Fruit fly (Drosophila melanogaster) whole organism, embryonic: Measurements from ENCODE around the gene mag.

ENCODE experiments used
- Bdp1 ChIP-seq: fragments of 200-800 bp; sonication (Bioruptor generic); optimal IDR thresholded peaks from 3 replicates; lab custom pipeline; 2016; ENCODE audit warnings: missing biosample characterization, missing genetic modification characterization
- BtbVII ChIP-seq: fragments of 200-800 bp; sonication (Bioruptor generic); optimal IDR thresholded peaks from 3 replicates; lab custom pipeline; 2017; ENCODE audit warnings: missing biosample characterization, mild to moderate bottlenecking, missing genetic modification characterization
- C15 ChIP-seq: fragments of 200-800 bp; sonication (Bioruptor generic); IDR thresholded peaks from 3 replicates; pipeline ENCODE4 v1.3.6; 2022; ENCODE audit warnings: missing biosample characterization, missing genetic modification characterization
- CG10274 ChIP-seq: fragments of 200-800 bp; sonication (Bioruptor generic); optimal IDR thresholded peaks from 3 replicates; lab custom pipeline; 2017; ENCODE audit warnings: missing biosample characterization, mild to moderate bottlenecking, missing genetic modification characterization
- CG10321 ChIP-seq: fragments of 200-800 bp; sonication (Bioruptor generic); IDR thresholded peaks from 2 replicates; pipeline ENCODE4 v1.3.6; 2022; ENCODE audit warnings: missing biosample characterization, missing genetic modification characterization
- CG11093 ChIP-seq: fragments of 200-800 bp; sonication (Bioruptor generic); IDR thresholded peaks from 3 replicates; pipeline ENCODE4 v1.3.6; 2022; ENCODE audit warnings: missing biosample characterization, missing genetic modification characterization
- CG11247 ChIP-seq: fragments of 200-800 bp; sonication (Bioruptor generic); IDR thresholded peaks from 2 replicates; pipeline ENCODE4 v1.3.6; 2022; ENCODE audit warnings: missing biosample characterization, missing genetic modification characterization
- CG11456 ChIP-seq: fragments of 200-800 bp; sonication (Bioruptor generic); IDR thresholded peaks from 3 replicates; pipeline ENCODE4 v1.3.6; 2022; ENCODE audit warnings: missing biosample characterization, missing genetic modification characterization
- CG11504 ChIP-seq: fragments of 200-800 bp; sonication (Bioruptor generic); optimal IDR thresholded peaks from 3 replicates; lab custom pipeline; 2019; ENCODE audit warnings: missing biosample characterization, mild to moderate bottlenecking, missing genetic modification characterization, moderate library complexity
- CG11723 ChIP-seq: fragments of 200-800 bp; sonication (Bioruptor generic); optimal IDR thresholded peaks from 2 replicates; lab custom pipeline; 2017; ENCODE audit warnings: missing biosample characterization, mild to moderate bottlenecking, missing genetic modification characterization
- CG14014 ChIP-seq: fragments of 200-800 bp; sonication (Bioruptor generic); IDR thresholded peaks from 2 replicates; pipeline ENCODE4 v1.3.6; 2022; ENCODE audit warnings: missing biosample characterization, missing genetic modification characterization
- CG14441 ChIP-seq: fragments of 200-800 bp; sonication (Bioruptor generic); IDR thresholded peaks from 2 replicates; pipeline ENCODE4 v1.3.6; 2022; ENCODE audit warnings: missing biosample characterization, missing genetic modification characterization
- CG15514 ChIP-seq: fragments of 200-800 bp; sonication (Bioruptor generic); optimal IDR thresholded peaks from 3 replicates; lab custom pipeline; 2017; ENCODE audit warnings: missing biosample characterization, missing genetic modification characterization, mild to moderate bottlenecking, moderate library complexity, missing genetic modification reagents
- CG17359 ChIP-seq: fragments of 200-800 bp; sonication (Bioruptor generic); optimal IDR thresholded peaks from 3 replicates; lab custom pipeline; 2018; ENCODE audit warnings: missing biosample characterization, mild to moderate bottlenecking, missing genetic modification characterization, moderate library complexity
- CG2120 ChIP-seq: fragments of 200-800 bp; sonication (Bioruptor generic); optimal IDR thresholded peaks from 3 replicates; lab custom pipeline; 2016; ENCODE audit warnings: missing biosample characterization, missing genetic modification characterization
- CG2199 ChIP-seq: fragments of 200-800 bp; sonication (Bioruptor generic); IDR thresholded peaks from 3 replicates; pipeline ENCODE4 v1.3.6; 2022; ENCODE audit warnings: missing biosample characterization, missing genetic modification characterization
- CG32532 ChIP-seq: fragments of 200-800 bp; sonication (Bioruptor generic); IDR thresholded peaks from 2 replicates; pipeline ENCODE4 v1.3.6; 2022; ENCODE audit warnings: missing biosample characterization, missing genetic modification characterization
- CG34422 ChIP-seq: fragments of 200-800 bp; sonication (Bioruptor generic); IDR thresholded peaks from 3 replicates; pipeline ENCODE4 v1.3.6; 2022; ENCODE audit warnings: missing biosample characterization, missing genetic modification characterization
- CG43689 ChIP-seq: fragments of 200-800 bp; sonication (Bioruptor generic); IDR thresholded peaks from 2 replicates; pipeline ENCODE4 v1.3.6; 2022; ENCODE audit warnings: missing biosample characterization, missing genetic modification characterization
- CG4424 ChIP-seq: fragments of 200-800 bp; sonication (Bioruptor generic); optimal IDR thresholded peaks from 3 replicates; lab custom pipeline; 2016; ENCODE audit warnings: missing biosample characterization, missing genetic modification characterization
- CG5180 ChIP-seq: fragments of 200-800 bp; sonication (Bioruptor generic); optimal IDR thresholded peaks from 3 replicates; lab custom pipeline; 2017; ENCODE audit warnings: missing biosample characterization, missing genetic modification characterization, mild to moderate bottlenecking, moderate library complexity, missing genetic modification reagents
- CG6272 ChIP-seq: fragments of 200-800 bp; sonication (Bioruptor generic); IDR thresholded peaks from 2 replicates; pipeline ENCODE4 v1.3.6; 2022; ENCODE audit warnings: missing biosample characterization, missing genetic modification characterization
- CG7786 ChIP-seq: fragments of 200-800 bp; sonication (Bioruptor generic); optimal IDR thresholded peaks from 2 replicates; lab custom pipeline; 2016; ENCODE audit warnings: missing biosample characterization, missing genetic modification characterization
- CG7839 ChIP-seq: fragments of 200-800 bp; sonication (Bioruptor generic); optimal IDR thresholded peaks from 3 replicates; lab custom pipeline; 2018; ENCODE audit warnings: missing biosample characterization, mild to moderate bottlenecking, missing genetic modification characterization, moderate library complexity
- CG9727 ChIP-seq: fragments of 200-800 bp; sonication (Bioruptor generic); optimal IDR thresholded peaks from 3 replicates; lab custom pipeline; 2017; ENCODE audit warnings: missing biosample characterization, mild to moderate bottlenecking, missing genetic modification characterization
- CG9797 ChIP-seq: fragments of 200-800 bp; sonication (Bioruptor generic); optimal IDR thresholded peaks from 3 replicates; lab custom pipeline; 2018; ENCODE audit warnings: missing biosample characterization, mild to moderate bottlenecking, missing genetic modification characterization
- Dad ChIP-seq: fragments of 200-800 bp; sonication (Bioruptor generic); optimal IDR thresholded peaks from 3 replicates; lab custom pipeline; 2016; ENCODE audit warnings: missing biosample characterization, missing genetic modification characterization
- Doc2 ChIP-seq: fragments of 200-800 bp; sonication (Bioruptor generic); IDR thresholded peaks from 2 replicates; pipeline ENCODE4 v1.3.6; 2022; ENCODE audit warnings: missing biosample characterization, missing genetic modification characterization
- Doc3 ChIP-seq: fragments of 200-800 bp; sonication (Bioruptor generic); IDR thresholded peaks from 3 replicates; pipeline ENCODE4 v1.3.6; 2022; ENCODE audit warnings: missing biosample characterization, missing genetic modification characterization; ENCODE audit not compliant: partially characterized antibody
- Elba2 ChIP-seq: fragments of 200-800 bp; sonication (Bioruptor generic); optimal IDR thresholded peaks from 3 replicates; lab custom pipeline; 2016; ENCODE audit warnings: missing biosample characterization, missing genetic modification characterization
- Fer1 ChIP-seq: fragments of 200-800 bp; sonication (Bioruptor generic); optimal IDR thresholded peaks from 2 replicates; lab custom pipeline; 2017; ENCODE audit warnings: missing biosample characterization, mild to moderate bottlenecking, missing genetic modification characterization
- HmgZ ChIP-seq: fragments of 200-800 bp; sonication (Bioruptor generic); optimal IDR thresholded peaks from 2 replicates; lab custom pipeline; 2018; ENCODE audit warnings: missing biosample characterization, mild to moderate bottlenecking, missing genetic modification characterization
- Med ChIP-seq: fragments of 200-800 bp; sonication (Bioruptor generic); peaks from one replicate; lab custom pipeline; 2016; ENCODE audit warnings: missing biosample characterization, missing genetic modification characterization, mild to moderate bottlenecking, inconsistent platforms, moderate library complexity
- Myb ChIP-seq: fragments of 200-800 bp; sonication (Bioruptor generic); optimal IDR thresholded peaks from 2 replicates; lab custom pipeline; 2016; ENCODE audit warnings: missing biosample characterization, missing genetic modification characterization
- Ptx1 ChIP-seq: fragments of 200-800 bp; sonication (Bioruptor generic); IDR thresholded peaks from 2 replicates; pipeline ENCODE4 v1.3.6; 2022; ENCODE audit warnings: missing biosample characterization, missing genetic modification characterization
- Rfx ChIP-seq: fragments of 200-800 bp; sonication (Bioruptor generic); IDR thresholded peaks from 2 replicates; pipeline ENCODE4 v1.3.6; 2022; ENCODE audit warnings: missing biosample characterization, missing genetic modification characterization
- Usf ChIP-seq: fragments of 200-800 bp; sonication (Bioruptor generic); optimal IDR thresholded peaks from 2 replicates; lab custom pipeline; 2017; ENCODE audit warnings: missing genotype, missing biosample characterization, missing genetic modification characterization
- chm ChIP-seq: fragments of 200-800 bp; sonication (Bioruptor generic); IDR thresholded peaks from 2 replicates; pipeline ENCODE4 v1.3.6; 2022; ENCODE audit warnings: missing biosample characterization, missing genetic modification characterization
- corto ChIP-seq: fragments of 200-800 bp; sonication (Bioruptor generic); optimal IDR thresholded peaks from 2 replicates; lab custom pipeline; 2016; ENCODE audit warnings: missing biosample characterization, mild to moderate bottlenecking, missing genetic modification characterization, moderate library complexity
- croc ChIP-seq: fragments of 200-800 bp; sonication (Bioruptor generic); conservative IDR thresholded peaks from 3 replicates; pipeline ENCODE4 v1.3.6; 2022; ENCODE audit warnings: missing biosample characterization, missing genetic modification characterization
- exex ChIP-seq: fragments of 200-800 bp; sonication (Bioruptor generic); optimal IDR thresholded peaks from 4 replicates; lab custom pipeline; 2018; ENCODE audit warnings: missing biosample characterization, mild to moderate bottlenecking, missing genetic modification characterization, moderate library complexity
- hth ChIP-seq: fragments of >200 bp; optimal IDR thresholded peaks from 2 replicates; lab custom pipeline; 2017; ENCODE audit warnings: inconsistent platforms
- kni ChIP-seq: fragments of 200-800 bp; sonication (Bioruptor generic); optimal IDR thresholded peaks from 3 replicates; lab custom pipeline; 2017; ENCODE audit warnings: mild to moderate bottlenecking, missing biosample characterization, missing genetic modification reagents, missing genetic modification characterization
- lmd ChIP-seq: fragments of 200-800 bp; sonication (Bioruptor generic); IDR thresholded peaks from 2 replicates; pipeline ENCODE4 v1.3.6; 2022; ENCODE audit warnings: missing biosample characterization, missing genetic modification characterization
- oc ChIP-seq: fragments of 200-800 bp; sonication (Bioruptor generic); optimal IDR thresholded peaks from 2 replicates; lab custom pipeline; 2018; ENCODE audit warnings: missing biosample characterization, mild to moderate bottlenecking, missing genetic modification characterization, moderate library complexity
- odd ChIP-seq: fragments of 200-800 bp; sonication (Bioruptor generic); optimal IDR thresholded peaks from 2 replicates; lab custom pipeline; 2017; ENCODE audit warnings: missing biosample characterization, mild to moderate bottlenecking, missing genetic modification characterization
- shn ChIP-seq: fragments of 200-800 bp; sonication (Bioruptor generic); optimal IDR thresholded peaks from 3 replicates; lab custom pipeline; 2016; ENCODE audit warnings: missing biosample characterization, missing genetic modification characterization
- tup ChIP-seq: fragments of 200-800 bp; sonication (Bioruptor generic); optimal IDR thresholded peaks from 2 replicates; lab custom pipeline; 2016; ENCODE audit warnings: missing biosample characterization, mild to moderate bottlenecking, missing genetic modification characterization, moderate library complexity
- twi ChIP-seq: fragments of 200-800 bp; optimal IDR thresholded peaks from 2 replicates; lab custom pipeline; 2019; ENCODE audit warnings: missing biosample characterization, mild to moderate bottlenecking, missing genetic modification characterization, moderate library complexity
- wor ChIP-seq: fragments of 200-800 bp; sonication (Bioruptor generic); IDR thresholded peaks from 2 replicates; pipeline ENCODE4 v1.3.6; 2022; ENCODE audit warnings: missing biosample characterization, missing genetic modification characterization

Gene mag

DNA sequence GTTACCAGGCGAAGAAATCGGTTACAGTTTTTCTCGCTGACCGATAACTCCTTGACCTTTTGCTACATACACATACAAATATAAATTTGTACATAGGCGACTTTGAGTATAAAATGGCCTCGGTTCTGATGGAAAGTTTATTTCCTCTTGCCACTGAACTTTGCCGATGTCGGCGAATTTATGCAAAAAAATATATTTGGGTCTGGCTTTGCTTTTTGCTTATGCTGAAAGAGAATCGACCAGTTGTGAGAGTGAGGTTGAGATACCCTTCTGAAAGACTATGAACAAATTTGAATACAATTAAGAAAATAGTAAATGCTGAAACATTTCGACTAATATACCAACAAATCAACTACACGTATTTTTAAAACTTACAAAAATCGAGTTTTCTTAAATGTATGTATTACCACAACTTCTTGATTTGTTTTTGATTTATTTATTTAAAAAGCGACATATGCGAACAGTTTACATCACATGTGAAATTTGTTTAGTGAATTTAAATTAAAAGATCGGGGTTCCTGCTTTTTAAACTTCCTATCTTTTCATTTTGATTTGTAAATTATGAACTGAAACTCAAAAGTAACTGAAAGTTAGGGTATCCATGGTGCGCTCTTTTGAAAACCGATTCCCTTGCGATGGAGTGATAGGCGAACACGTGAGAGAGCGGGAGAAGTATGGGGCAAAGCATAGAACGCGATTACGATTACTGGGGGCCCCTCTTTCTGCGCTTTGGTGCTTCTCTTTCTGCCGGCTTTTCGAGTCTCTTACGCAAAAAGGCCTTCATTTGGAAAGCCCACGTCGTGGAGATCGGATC, 48.8 kb downstream of the mag start (continued):
- TF ChIP-seq hth (lab: Kevin White, UChicago) (no peak), Fer1 (GFP tag; lab: Kevin White, UChicago) (peak; percentile 84), oc (tag; lab: Kevin White, UChicago) (peak; percentile 38), Rfx (GFP tag; lab: Robert Waterston, UW) (no peak; the same call in none of the 2 replicates), CG34422 (GFP tag; lab: Robert Waterston, UW) (no peak), CG11504 (tag; lab: Kevin White, UChicago) (peak; percentile 85), lmd (GFP tag; lab: Robert Waterston, UW) (peak; percentile 37; the same call in 1 of the 2 replicates), Dad (peak; percentile 54), CG14441 (GFP tag; lab: Robert Waterston, UW) (0 out of 2 replicates have a peak, but pooled peaks have one; percentile 13), CG43689 (GFP tag; lab: Robert Waterston, UW) (no peak), CG9797 (no peak), C15 (no peak), CG7786 (peak; percentile 69), Ptx1 (GFP tag; lab: Robert Waterston, UW) (peak; percentile 53), shn (GFP tag; lab: Kevin White, UChicago) (peak; percentile 74), CG11723 (GFP tag; lab: Kevin White, UChicago) (peak; percentile 41), CG9727 (GFP tag; lab: Kevin White, UChicago) (peak; percentile 88), CG17359 (peak; percentile 70), wor (GFP tag; lab: Robert Waterston, UW) (no peak), HmgZ (peak; percentile 64), CG5180 (GFP tag; lab: Kevin White, UChicago) (peak; percentile 56), CG7839 (tag; lab: Kevin White, UChicago) (peak; percentile 88), CG10274 (peak; percentile 60), Doc3 (GFP tag; lab: Robert Waterston, UW) (no peak), Bdp1 (GFP tag; lab: Kevin White, UChicago) (peak; percentile 64), corto (GFP tag; lab: Kevin White, UChicago) (no peak), CG11247 (GFP tag; lab: Robert Waterston, UW) (no peak), BtbVII (GFP tag; lab: Kevin White, UChicago) (peak; percentile 83), CG2199 (GFP tag; lab: Robert Waterston, UW) (no peak), Usf (peak; percentile 55), Elba2 (no peak), CG11456 (peak; percentile 56; the same call in 2 of the 3 replicates), chm (no peak), CG32532 (peak; percentile 65; the same call in 1 of the 2 replicates), tup (GFP tag; lab: Kevin White, UChicago) (no peak), CG10321 (no peak), exex (tag; lab: Kevin White, UChicago) (peak; percentile 51), CG11093 (GFP tag; lab: Robert Waterston, UW) (no peak), CG2120 (GFP tag; lab: Kevin White, UChicago) (peak; percentile 90), CG6272 (no peak), croc (GFP tag; lab: Robert Waterston, UW) (peak; percentile 21; the same call in 1 of the 3 replicates), Myb (GFP tag; lab: Kevin White, UChicago) (peak; percentile 44), CG14014 (GFP tag; lab: Robert Waterston, UW) (no peak), twi (tag; lab: Kevin White, UChicago) (peak; percentile 64), Med (GFP tag; lab: Kevin White, UChicago) (peak; percentile 88), CG4424 (peak; percentile 78), CG15514 (peak; percentile 37), odd (peak; percentile 77), Doc2 (GFP tag; lab: Robert Waterston, UW) (no peak), kni (GFP tag; lab: Kevin White, UChicago) (peak; percentile 57)
